Worm (Caenorhabditis elegans) whole organism, L4 larva: Measurements from ENCODE around the gene acl-13.

Experiments used
- F10B5.3 ChIP-seq: sonication (generic microtip); optimal IDR thresholded peaks from 2 replicates; lab custom pipeline; 2016; ENCODE audit warnings: mild to moderate bottlenecking, missing genetic modification characterization, missing compliant biosample characterization
- F37D6.2 ChIP-seq: sonication (generic microtip); optimal IDR thresholded peaks from 2 replicates; lab custom pipeline; 2016; ENCODE audit warnings: mild to moderate bottlenecking, missing genetic modification characterization, missing compliant biosample characterization
- F44E2.7 ChIP-seq: fragments of 200-800 bp; sonication (Bioruptor generic); IDR thresholded peaks from 2 replicates; pipeline ENCODE4 v2.1.2; 2022; ENCODE audit warnings: missing genetic modification characterization, missing compliant biosample characterization
- T26A8.4 ChIP-seq: fragments of 200-800 bp; sonication (Bioruptor generic); IDR thresholded peaks from 2 replicates; pipeline ENCODE4 v1.3.6; 2022; ENCODE audit warnings: missing genetic modification characterization, missing compliant biosample characterization
- aha-1 ChIP-seq: fragments of 150-350 bp; peaks from one replicate; lab custom pipeline; 2014; ENCODE audit warnings: missing biosample characterization, missing genetic modification characterization
- attf-4 ChIP-seq: sonication (generic microtip); optimal IDR thresholded peaks from 3 replicates; lab custom pipeline; 2017; ENCODE audit warnings: missing biosample characterization, missing genetic modification characterization
- ceh-20 ChIP-seq: fragments of 200-800 bp; sonication (Bioruptor generic); IDR thresholded peaks from 2 replicates; pipeline ENCODE4 v1.3.6; 2022; ENCODE audit warnings: missing genetic modification reagents, missing genetic modification characterization, missing compliant biosample characterization
- ceh-82 ChIP-seq: sonication (generic microtip); optimal IDR thresholded peaks from 2 replicates; lab custom pipeline; 2017; ENCODE audit warnings: missing biosample characterization, missing genetic modification characterization
- dmd-8 ChIP-seq: fragments of 200-800 bp; sonication (Bioruptor generic); IDR thresholded peaks from 2 replicates; pipeline ENCODE4 v1.3.6; 2022; ENCODE audit warnings: missing genetic modification characterization, missing compliant biosample characterization
- dmd-9 ChIP-seq: fragments of 200-800 bp; sonication (Bioruptor generic); IDR thresholded peaks from 2 replicates; pipeline ENCODE4 v1.3.6; 2022; ENCODE audit warnings: missing genetic modification reagents, missing genetic modification characterization, missing compliant biosample characterization
- fos-1 ChIP-seq: fragments of 150-350 bp; optimal IDR thresholded peaks from 2 replicates; lab custom pipeline; 2014; ENCODE audit warnings: missing biosample characterization, missing genetic modification characterization
- hlh-11 ChIP-seq: fragments of 200-800 bp; sonication (Bioruptor generic); optimal IDR thresholded peaks from 2 replicates; lab custom pipeline; 2018; ENCODE audit warnings: mild to moderate bottlenecking, missing genetic modification characterization, missing compliant biosample characterization
- hlh-30 ChIP-seq: sonication (generic microtip); optimal IDR thresholded peaks from 2 replicates; lab custom pipeline; 2017; ENCODE audit warnings: antibody characterized with exemption, mild to moderate bottlenecking, missing genetic modification characterization, missing compliant biosample characterization; ENCODE audit not compliant: insufficient read depth
- lin-1 ChIP-seq: fragments of 200-800 bp; sonication (Bioruptor generic); IDR thresholded peaks from 2 replicates; pipeline ENCODE4 v1.3.6; 2022; ENCODE audit warnings: missing genetic modification reagents, missing genetic modification characterization, missing compliant biosample characterization
- lin-13 ChIP-seq: fragments of 150-350 bp; optimal IDR thresholded peaks from 2 replicates; lab custom pipeline; 2014; ENCODE audit warnings: missing biosample characterization, missing genetic modification reagents, missing genetic modification characterization
- lin-15B ChIP-seq: fragments of 150-350 bp; sonication (generic microtip); optimal IDR thresholded peaks from 3 replicates; lab custom pipeline; 2014; ENCODE audit warnings: missing biosample characterization, missing genetic modification characterization
- lin-29 ChIP-seq: fragments of 200-800 bp; sonication (Bioruptor generic); IDR thresholded peaks from 2 replicates; pipeline ENCODE4 v1.3.6; 2022; ENCODE audit warnings: missing genetic modification reagents, missing genetic modification characterization, missing compliant biosample characterization
- lin-39 ChIP-seq: fragments of 150-350 bp; optimal IDR thresholded peaks from 2 replicates; lab custom pipeline; 2014; ENCODE audit warnings: missing biosample characterization, missing genetic modification reagents, missing genetic modification characterization
- madf-5 ChIP-seq, 2 experiments: fragments of 200-800 bp; sonication (Bioruptor generic); IDR thresholded peaks; 2 replicates each; pipeline ENCODE4 v1.3.6; 2022; ENCODE audit warnings: missing compliant biosample characterization in 2 of 2, missing genetic modification characterization in 2 of 2
- mdt-29 ChIP-seq: fragments of 200-800 bp; sonication (Bioruptor generic); IDR thresholded peaks from 2 replicates; pipeline ENCODE4 v1.3.6; 2022; ENCODE audit warnings: missing genetic modification reagents, missing genetic modification characterization, missing compliant biosample characterization
- mep-1 ChIP-seq: fragments of 150-350 bp; sonication (generic microtip); optimal IDR thresholded peaks from 3 replicates; lab custom pipeline; 2014; ENCODE audit warnings: missing biosample characterization, missing genetic modification characterization
- mxl-3 ChIP-seq: fragments of 200-800 bp; sonication (Bioruptor generic); optimal IDR thresholded peaks from 2 replicates; lab custom pipeline; 2018; ENCODE audit warnings: mild to moderate bottlenecking, missing genetic modification characterization, missing compliant biosample characterization
- nhr-11 ChIP-seq: fragments of 150-350 bp; optimal IDR thresholded peaks from 2 replicates; lab custom pipeline; 2014; ENCODE audit warnings: missing biosample characterization, missing genetic modification characterization
- nhr-25 ChIP-seq: sonication (generic microtip); optimal IDR thresholded peaks from 2 replicates; lab custom pipeline; 2017; ENCODE audit warnings: missing genetic modification characterization, mild to moderate bottlenecking, missing compliant biosample characterization, antibody characterized with exemption, moderate library complexity, borderline replicate concordance; ENCODE audit not compliant: insufficient read depth
- php-3 ChIP-seq: fragments of 200-800 bp; sonication (Bioruptor generic); IDR thresholded peaks from 2 replicates; pipeline ENCODE4 v1.3.6; 2022; ENCODE audit warnings: missing genetic modification reagents, missing genetic modification characterization, missing compliant biosample characterization
- rbr-2 ChIP-seq: sonication (generic microtip); optimal IDR thresholded peaks from 2 replicates; lab custom pipeline; 2016; ENCODE audit warnings: missing genotype, missing genetic modification characterization, missing compliant biosample characterization
- saeg-2 ChIP-seq: fragments of 200-800 bp; sonication (Bioruptor generic); IDR thresholded peaks from 2 replicates; pipeline ENCODE4 v1.3.6; 2022; ENCODE audit warnings: missing genetic modification reagents, missing genetic modification characterization, missing compliant biosample characterization
- set-16 ChIP-seq: fragments of 200-800 bp; sonication (Bioruptor generic); IDR thresholded peaks from 2 replicates; pipeline ENCODE4 v1.3.6; 2022; ENCODE audit warnings: missing genetic modification reagents, missing genetic modification characterization, missing compliant biosample characterization
- snpc-1.2 ChIP-seq: fragments of 200-800 bp; sonication (Bioruptor generic); IDR thresholded peaks from 2 replicates; pipeline ENCODE4 v1.3.6; 2022; ENCODE audit warnings: missing genetic modification reagents, missing genetic modification characterization, missing compliant biosample characterization
- snpc-4 ChIP-seq: fragments of 150-350 bp; optimal IDR thresholded peaks from 2 replicates; lab custom pipeline; 2014; ENCODE audit warnings: missing biosample characterization, missing genetic modification characterization
- spr-1 ChIP-seq: sonication (generic microtip); optimal IDR thresholded peaks from 2 replicates; lab custom pipeline; 2016; ENCODE audit warnings: mild to moderate bottlenecking, missing genetic modification characterization, missing compliant biosample characterization
- unc-39 ChIP-seq: sonication (generic microtip); optimal IDR thresholded peaks from 2 replicates; lab custom pipeline; 2017; ENCODE audit warnings: missing biosample characterization, missing genetic modification characterization
- unc-62 ChIP-seq, 3 experiments: fragments of 150-350 bp in 1 of 3; sonication (generic microtip); optimal IDR thresholded peaks in 2 of 3; peaks in 1 of 3; 1 replicate in 1 of 3; 2 replicates in 2 of 3; lab custom pipeline; 2014 to 2017; ENCODE audit warnings: missing biosample characterization in 3 of 3, missing genetic modification characterization in 3 of 3, missing genetic modification reagents in 3 of 3, missing genotype in 1 of 3
- vab-7 ChIP-seq: fragments of 200-800 bp; sonication (Bioruptor generic); IDR thresholded peaks from 2 replicates; pipeline ENCODE4 v1.3.6; 2022; ENCODE audit warnings: missing genetic modification reagents, missing genetic modification characterization, missing compliant biosample characterization
- zfp-2 ChIP-seq: sonication (generic microtip); optimal IDR thresholded peaks from 2 replicates; lab custom pipeline; 2016; ENCODE audit warnings: mild to moderate bottlenecking, missing genetic modification characterization, missing compliant biosample characterization
- zip-11 ChIP-seq: fragments of 200-800 bp; sonication (Bioruptor generic); IDR thresholded peaks from 2 replicates; pipeline ENCODE4 v1.3.6; 2022; ENCODE audit warnings: missing genetic modification characterization, missing compliant biosample characterization

The acl-13 gene

ce11 chrIV:12425595-12425994, 15.3 kb downstream of the acl-13 start:
- TF ChIP-seq aha-1 (tag; lab: Kevin White, UChicago) (peak; percentile 93), F37D6.2 (tag; lab: Kevin White, UChicago) (no peak), ceh-20 (GFP tag; lab: Robert Waterston, UW) (peak; percentile 76), mep-1 (tag; lab: Kevin White, UChicago) (peak; percentile 9), vab-7 (GFP tag; lab: Robert Waterston, UW) (0 out of 2 replicates have a peak, but pooled peaks have one; percentile 45), lin-15B (tag; lab: Kevin White, UChicago) (no peak), unc-62 (GFP tag; optimal IDR thresholded peaks at IDR 0.05 in 1 of 2; lab: Kevin White, UChicago) (peak in 1 of 2 experiments; percentile 97), unc-62 (tag; optimal IDR thresholded peaks at IDR 0.05; lab: Kevin White, UChicago) (no peak), mdt-29 (0 out of 2 replicates have a peak, but pooled peaks have one; percentile 11), hlh-30 (tag; lab: Kevin White, UChicago) (peak; percentile 53)

ce11 chrIV:12427687-12428284, 17.5 kb downstream of the acl-13 start:
- TF ChIP-seq lin-29 (GFP tag; lab: Robert Waterston, UW), result 0 out of 2 replicates have a peak, but pooled peaks have one; percentile 17
- 0 out of 2 replicates have a peak, but pooled peaks have one; percentile 32 for TF ChIP-seq F44E2.7 (GFP tag; lab: Robert Waterston, UW)
- TF ChIP-seq ceh-82 (tag; lab: Kevin White, UChicago), result no peak
- TF ChIP-seq nhr-25, result no peak
- no peak for TF ChIP-seq dmd-8 (GFP tag; lab: Robert Waterston, UW)
- peak; percentile 49 for TF ChIP-seq hlh-11 (tag; lab: Kevin White, UChicago)
- 0 out of 2 replicates have a peak, but pooled peaks have one; percentile 13 for TF ChIP-seq php-3
- TF ChIP-seq madf-5 (GFP tag; IDR thresholded peaks at IDR 0.05; lab: Robert Waterston, UW), result peak in 1 of 2 experiments; percentile 99; a peak in 2 of 4 replicates
- TF ChIP-seq T26A8.4 (GFP tag; lab: Robert Waterston, UW), result peak; percentile 47; the same call in 1 of the 2 replicates
- 0 out of 2 replicates have a peak, but pooled peaks have one; percentile 5 for TF ChIP-seq snpc-1.2 (GFP tag; lab: Robert Waterston, UW)
- TF ChIP-seq lin-1, result no peak
- TF ChIP-seq saeg-2, result 0 out of 2 replicates have a peak, but pooled peaks have one; percentile 36
- no peak for TF ChIP-seq zip-11 (GFP tag; lab: Robert Waterston, UW)
- TF ChIP-seq set-16 (GFP tag; lab: Robert Waterston, UW), result peak; percentile 99

ce11 chrIV:12428467-12428866, 18.2 kb downstream of the acl-13 start, which contains the start of gene col-130:
Gene col-130 (minus strand): TSS chrIV:12428516.
- TF ChIP-seq hlh-11 (tag; lab: Kevin White, UChicago) (no peak), nhr-11 (tag; lab: Kevin White, UChicago) (no peak), zfp-2 (tag; lab: Kevin White, UChicago) (no peak), snpc-4 (tag; lab: Kevin White, UChicago) (no peak), dmd-9 (no peak), set-16 (GFP tag; lab: Robert Waterston, UW) (no peak), fos-1 (tag; lab: Kevin White, UChicago) (no peak), rbr-2 (tag; lab: Kevin White, UChicago) (no peak), lin-39 (tag; lab: Kevin White, UChicago) (no peak), attf-4 (tag; lab: Kevin White, UChicago) (no peak), F10B5.3 (no peak), aha-1 (tag; lab: Kevin White, UChicago) (peak; percentile 4), mxl-3 (GFP tag; lab: Kevin White, UChicago) (peak; percentile 2), spr-1 (tag; lab: Kevin White, UChicago) (no peak), unc-39 (tag; lab: Kevin White, UChicago) (no peak), lin-13 (no peak)
